Worm (Caenorhabditis elegans) whole organism, L1 larva: ENCODE data around the gene dop-6.

ENCODE experiments used
- C04F5.9 ChIP-seq: sonication (generic microtip); optimal IDR thresholded peaks from 2 replicates; lab custom pipeline; 2016; ENCODE audit warnings: missing genetic modification characterization, missing compliant biosample characterization
- Y116A8C.19 ChIP-seq: sonication (generic microtip); optimal IDR thresholded peaks from 2 replicates; lab custom pipeline; 2016; ENCODE audit warnings: missing compliant biosample characterization, missing genetic modification characterization, borderline replicate concordance
- aly-2 ChIP-seq: fragments of 150-350 bp; optimal IDR thresholded peaks from 2 replicates; lab custom pipeline; 2014; ENCODE audit warnings: missing biosample characterization, missing genetic modification characterization
- blmp-1 ChIP-seq: fragments of 150-350 bp; optimal IDR thresholded peaks from 2 replicates; lab custom pipeline; 2014; ENCODE audit warnings: missing biosample characterization, missing genetic modification characterization
- ceh-8 ChIP-seq: fragments of 200-800 bp; sonication (Bioruptor generic); optimal IDR thresholded peaks from 2 replicates; lab custom pipeline; 2018; ENCODE audit warnings: mild to moderate bottlenecking, missing genetic modification characterization, moderate library complexity, missing compliant biosample characterization
- ceh-82 ChIP-seq, 3 experiments: fragments of 150-350 bp in 1 of 3; sonication (generic microtip) in 2 of 3; optimal IDR thresholded peaks; 2 replicates each; lab custom pipeline; 2014 to 2017; ENCODE audit warnings: missing biosample characterization in 3 of 3, missing genetic modification characterization in 3 of 3
- ceh-90 ChIP-seq: sonication (generic microtip); optimal IDR thresholded peaks from 2 replicates; lab custom pipeline; 2016; ENCODE audit warnings: missing genetic modification characterization, missing compliant biosample characterization
- dpl-1 ChIP-seq, 3 experiments: fragments of 150-350 bp in 2 of 3; sonication (generic microtip) in 1 of 3; optimal IDR thresholded peaks; 2 replicates each; lab custom pipeline; 2014 to 2017; ENCODE audit warnings: missing biosample characterization in 3 of 3, missing genetic modification characterization in 3 of 3, missing genetic modification reagents in 3 of 3
- dsc-1 ChIP-seq: sonication (generic microtip); optimal IDR thresholded peaks from 2 replicates; lab custom pipeline; 2016; ENCODE audit warnings: mild to moderate bottlenecking, missing genetic modification characterization, missing compliant biosample characterization
- efl-1 ChIP-seq, 4 experiments: fragments of 150-350 bp; optimal IDR thresholded peaks in 3 of 4; peaks in 1 of 4; 1 replicate in 1 of 4; 2 replicates in 3 of 4; lab custom pipeline; 2014; ENCODE audit warnings: missing biosample characterization in 2 of 4, missing genetic modification characterization in 2 of 4, missing genetic modification reagents in 2 of 4
- egl-13 ChIP-seq: sonication (generic microtip); optimal IDR thresholded peaks from 2 replicates; lab custom pipeline; 2016; ENCODE audit warnings: missing genotype, missing genetic modification reagents, missing genetic modification characterization, missing compliant biosample characterization
- elt-3 ChIP-seq, 6 experiments: fragments of 150-350 bp in 1 of 6; sonication (generic microtip); optimal IDR thresholded peaks; 2 replicates each; lab custom pipeline; 2017 to 2018; ENCODE audit warnings: missing biosample characterization in 6 of 6, missing genetic modification characterization in 6 of 6, inconsistent platforms in 1 of 6
- fkh-10 ChIP-seq: sonication (generic microtip); optimal IDR thresholded peaks from 2 replicates; lab custom pipeline; 2017; ENCODE audit warnings: missing biosample characterization, missing genetic modification reagents, missing genetic modification characterization
- fkh-4 ChIP-seq: sonication (generic microtip); optimal IDR thresholded peaks from 2 replicates; lab custom pipeline; 2016; ENCODE audit warnings: missing compliant biosample characterization, missing genetic modification characterization, borderline replicate concordance
- grh-1 ChIP-seq: fragments of 200-800 bp; sonication (Bioruptor generic); IDR thresholded peaks from 2 replicates; pipeline ENCODE4 v1.3.6; 2022; ENCODE audit warnings: missing genetic modification reagents, missing genetic modification characterization, missing compliant biosample characterization
- hlh-17 ChIP-seq: fragments of 200-800 bp; sonication (Bioruptor generic); optimal IDR thresholded peaks from 2 replicates; lab custom pipeline; 2018; ENCODE audit warnings: missing genetic modification characterization, mild to moderate bottlenecking, missing compliant biosample characterization, moderate library complexity, borderline replicate concordance
- hpl-2 ChIP-seq: fragments of 150-350 bp; optimal IDR thresholded peaks from 2 replicates; lab custom pipeline; 2014; ENCODE audit warnings: missing biosample characterization, missing genetic modification reagents, missing genetic modification characterization
- irx-1 ChIP-seq: sonication (generic microtip); optimal IDR thresholded peaks from 2 replicates; lab custom pipeline; 2016; ENCODE audit warnings: missing genetic modification characterization, missing compliant biosample characterization
- jun-1 ChIP-seq: fragments of 150-350 bp; optimal IDR thresholded peaks from 2 replicates; lab custom pipeline; 2014; ENCODE audit warnings: missing biosample characterization, missing genetic modification reagents, missing genetic modification characterization
- lin-13 ChIP-seq: fragments of 150-350 bp; optimal IDR thresholded peaks from 2 replicates; lab custom pipeline; 2014; ENCODE audit warnings: missing biosample characterization, missing genetic modification reagents, missing genetic modification characterization
- lin-14 ChIP-seq: fragments of 200-800 bp; sonication (Bioruptor generic); optimal IDR thresholded peaks from 2 replicates; lab custom pipeline; 2018; ENCODE audit warnings: mild to moderate bottlenecking, missing genetic modification characterization, moderate library complexity, missing compliant biosample characterization
- lin-15B ChIP-seq: fragments of 150-350 bp; sonication (generic microtip); optimal IDR thresholded peaks from 3 replicates; lab custom pipeline; 2014; ENCODE audit warnings: missing biosample characterization, missing genetic modification characterization
- lin-35 ChIP-seq, 2 experiments: fragments of 150-350 bp; optimal IDR thresholded peaks; 2 replicates each; lab custom pipeline; 2014; ENCODE audit warnings: missing biosample characterization in 2 of 2, missing genetic modification characterization in 2 of 2, missing genetic modification reagents in 2 of 2
- lin-39 ChIP-seq: fragments of 150-350 bp; optimal IDR thresholded peaks from 2 replicates; lab custom pipeline; 2014; ENCODE audit warnings: missing biosample characterization, missing genetic modification reagents, missing genetic modification characterization
- mep-1 ChIP-seq: fragments of 150-350 bp; optimal IDR thresholded peaks from 2 replicates; lab custom pipeline; 2014; ENCODE audit warnings: missing biosample characterization, missing genetic modification characterization
- nhr-11 ChIP-seq: fragments of 150-350 bp; optimal IDR thresholded peaks from 2 replicates; lab custom pipeline; 2014; ENCODE audit warnings: missing biosample characterization, missing genetic modification characterization
- nhr-19 ChIP-seq: fragments of 200-800 bp; sonication (Bioruptor generic); conservative IDR thresholded peaks from 2 replicates; pipeline ENCODE4 v1.3.6; 2022; ENCODE audit warnings: missing genetic modification characterization, missing compliant biosample characterization
- nhr-20 ChIP-seq: sonication (generic microtip); optimal IDR thresholded peaks from 2 replicates; lab custom pipeline; 2016; ENCODE audit warnings: mild to moderate bottlenecking, missing genetic modification characterization, missing compliant biosample characterization
- nhr-237 ChIP-seq: fragments of 150-350 bp; optimal IDR thresholded peaks from 2 replicates; lab custom pipeline; 2014; ENCODE audit warnings: missing biosample characterization, missing genetic modification characterization
- nhr-28 ChIP-seq: fragments of 150-350 bp; optimal IDR thresholded peaks from 2 replicates; lab custom pipeline; 2014; ENCODE audit warnings: missing biosample characterization, missing genetic modification characterization
- nhr-47 ChIP-seq: sonication (generic microtip); optimal IDR thresholded peaks from 2 replicates; lab custom pipeline; 2016; ENCODE audit warnings: mild to moderate bottlenecking, missing genetic modification characterization, moderate library complexity, missing compliant biosample characterization
- nhr-71 ChIP-seq: sonication (generic microtip); optimal IDR thresholded peaks from 2 replicates; lab custom pipeline; 2016; ENCODE audit warnings: mild to moderate bottlenecking, missing genetic modification characterization, moderate library complexity, missing compliant biosample characterization
- nhr-76 ChIP-seq: sonication (generic microtip); optimal IDR thresholded peaks from 2 replicates; lab custom pipeline; 2017; ENCODE audit warnings: missing biosample characterization, missing genetic modification characterization
- nhr-85 ChIP-seq: sonication (generic microtip); peaks from one replicate; lab custom pipeline; 2016; ENCODE audit warnings: missing genetic modification characterization, inconsistent platforms, missing compliant biosample characterization
- nhr-90 ChIP-seq: sonication (generic microtip); optimal IDR thresholded peaks from 2 replicates; lab custom pipeline; 2016; ENCODE audit warnings: mild to moderate bottlenecking, missing genetic modification characterization, missing compliant biosample characterization; ENCODE audit not compliant: poor library complexity
- pag-3 ChIP-seq: sonication (generic microtip); optimal IDR thresholded peaks from 2 replicates; lab custom pipeline; 2017; ENCODE audit warnings: missing genetic modification characterization, mild to moderate bottlenecking, missing compliant biosample characterization, antibody characterized with exemption, borderline replicate concordance; ENCODE audit not compliant: insufficient read depth
- pqm-1 ChIP-seq: sonication (generic microtip); optimal IDR thresholded peaks from 3 replicates; lab custom pipeline; 2017; ENCODE audit warnings: missing biosample characterization, missing genetic modification characterization
- rnt-1 ChIP-seq: sonication (generic microtip); optimal IDR thresholded peaks from 2 replicates; lab custom pipeline; 2016; ENCODE audit warnings: mild to moderate bottlenecking, missing genetic modification characterization, moderate library complexity, missing compliant biosample characterization
- skn-1 ChIP-seq: fragments of 150-350 bp; optimal IDR thresholded peaks from 2 replicates; lab custom pipeline; 2014; ENCODE audit warnings: missing biosample characterization, missing genetic modification characterization
- snu-23 ChIP-seq: sonication (generic microtip); optimal IDR thresholded peaks from 2 replicates; lab custom pipeline; 2016; ENCODE audit warnings: missing genetic modification characterization, missing compliant biosample characterization
- sup-37 ChIP-seq: fragments of 200-800 bp; sonication (Bioruptor generic); optimal IDR thresholded peaks from 2 replicates; lab custom pipeline; 2018; ENCODE audit warnings: mild to moderate bottlenecking, missing genetic modification characterization, missing compliant biosample characterization
- unc-130 ChIP-seq: fragments of 150-350 bp; optimal IDR thresholded peaks from 2 replicates; lab custom pipeline; 2017; ENCODE audit warnings: missing biosample characterization, missing genetic modification characterization, inconsistent platforms
- unc-86 ChIP-seq: sonication (generic microtip); optimal IDR thresholded peaks from 2 replicates; lab custom pipeline; 2016; ENCODE audit warnings: missing genetic modification characterization, missing compliant biosample characterization
- xbp-1 ChIP-seq: sonication (generic microtip); optimal IDR thresholded peaks from 2 replicates; lab custom pipeline; 2016; ENCODE audit warnings: missing genetic modification characterization, missing compliant biosample characterization
- zip-4 ChIP-seq: fragments of 200-800 bp; sonication (Bioruptor generic); optimal IDR thresholded peaks from 2 replicates; lab custom pipeline; 2018; ENCODE audit warnings: mild to moderate bottlenecking, missing genetic modification characterization, moderate library complexity, missing compliant biosample characterization
- ztf-11 ChIP-seq, 2 experiments: sonication (generic microtip); optimal IDR thresholded peaks; 2 replicates each; lab custom pipeline; 2016 to 2017; ENCODE audit warnings: missing genetic modification characterization in 2 of 2, missing biosample characterization in 1 of 2, missing compliant biosample characterization in 1 of 2

dop-6 gene

ce11 chrX:4294957-4295356 lies 25.7 kb upstream of the dop-6 start:
- TF ChIP-seq unc-130 (tag; lab: Kevin White, UChicago) (no peak), nhr-76 (tag; lab: Kevin White, UChicago) (no peak), nhr-71 (tag; lab: Kevin White, UChicago) (peak; percentile 33), nhr-237 (tag; lab: Kevin White, UChicago) (no peak), nhr-20 (peak; percentile 26), unc-86 (tag; lab: Kevin White, UChicago) (no peak), rnt-1 (peak; percentile 44), nhr-90 (peak; percentile 2), lin-14 (peak; percentile 59), mep-1 (no peak), nhr-19 (GFP tag; lab: Robert Waterston, UW) (peak; percentile 48), pag-3 (no peak), hlh-17 (GFP tag; lab: Kevin White, UChicago) (no peak), blmp-1 (tag; lab: Kevin White, UChicago) (no peak), snu-23 (GFP tag; lab: Kevin White, UChicago) (peak; percentile 38)

- TF ChIP-seq fkh-4 (tag; lab: Kevin White, UChicago): peak; percentile 86
- TF ChIP-seq jun-1 (tag; lab: Kevin White, UChicago): no peak
- TF ChIP-seq ceh-8 (GFP tag; lab: Kevin White, UChicago): no peak
- no peak for TF ChIP-seq lin-15B (tag; lab: Kevin White, UChicago)
- peak; percentile 96 for TF ChIP-seq dsc-1 (tag; lab: Kevin White, UChicago)
- no peak for TF ChIP-seq Y116A8C.19 (tag; lab: Kevin White, UChicago)
- TF ChIP-seq zip-4 (GFP tag; lab: Kevin White, UChicago): no peak
- no peak for TF ChIP-seq egl-13 (tag; lab: Kevin White, UChicago)
- no peak for TF ChIP-seq C04F5.9 (tag; lab: Kevin White, UChicago)
- no peak for TF ChIP-seq grh-1 (GFP tag; lab: Robert Waterston, UW)
- TF ChIP-seq lin-14: no peak
- TF ChIP-seq ceh-82 (tag; optimal IDR thresholded peaks at IDR 0.05; lab: Kevin White, UChicago): no peak
These were observed 24.7 kb upstream of the dop-6 start for ce11 chrX:4295917-4296316.

DNA sequence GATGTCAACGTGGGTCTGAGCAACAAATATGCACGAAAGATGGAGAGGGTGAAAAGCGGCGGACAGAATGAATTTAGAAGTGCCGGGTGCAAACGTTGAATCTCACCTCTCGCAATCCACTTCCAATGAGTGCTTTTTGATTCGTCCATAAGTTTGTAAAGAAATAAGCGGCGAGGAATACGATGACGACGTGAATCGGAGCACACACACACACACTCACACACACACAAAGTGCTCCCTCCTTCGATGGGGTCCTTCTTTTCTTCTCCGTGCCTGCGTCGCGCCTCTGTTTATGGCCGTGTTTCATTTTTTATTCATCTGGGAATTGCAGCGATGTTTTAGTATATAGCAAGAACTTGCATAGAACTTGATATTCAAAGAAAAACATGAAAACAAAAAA lies 23.2 kb upstream of the dop-6 start, which contains the start of gene paf-2:
paf-2 (minus strand) TSS at position 290 of the 400 bp plus-strand sequence.
- TF ChIP-seq efl-1 (optimal IDR thresholded peaks at IDR 0.05; lab: Kevin White, UChicago) (no peak), efl-1 (GFP tag; optimal IDR thresholded peaks at IDR 0.05 in 1 of 2; lab: Kevin White, UChicago) (peak in 1 of 2 experiments; percentile 78), pqm-1 (no peak), lin-39 (no peak), lin-13 (GFP tag; lab: Kevin White, UChicago) (no peak), ceh-82 (tag; optimal IDR thresholded peaks at IDR 0.05; lab: Kevin White, UChicago) (peak in 1 of 3 experiments; percentile 19), xbp-1 (tag; lab: Kevin White, UChicago) (no peak), lin-14 (peak; percentile 59), lin-35 (GFP tag; optimal IDR thresholded peaks at IDR 0.05; lab: Kevin White, UChicago) (no peak), aly-2 (tag; lab: Kevin White, UChicago) (peak; percentile 17), fkh-10 (GFP tag; lab: Kevin White, UChicago) (peak; percentile 66)

- TF ChIP-seq skn-1 (tag; lab: Kevin White, UChicago) (no peak), nhr-237 (tag; lab: Kevin White, UChicago) (no peak), xbp-1 (tag; lab: Kevin White, UChicago) (no peak), snu-23 (GFP tag; lab: Kevin White, UChicago) (no peak), sup-37 (no peak), ceh-90 (tag; lab: Kevin White, UChicago) (no peak), elt-3 (tag; optimal IDR thresholded peaks at IDR 0.05; lab: Kevin White, UChicago) (no peak), irx-1 (tag; lab: Kevin White, UChicago) (no peak), nhr-47 (tag; lab: Kevin White, UChicago) (no peak), nhr-11 (tag; lab: Kevin White, UChicago) (no peak), ztf-11 (tag; optimal IDR thresholded peaks at IDR 0.05; lab: Kevin White, UChicago) (no peak), nhr-85 (tag; lab: Kevin White, UChicago) (no peak), nhr-28 (tag; lab: Kevin White, UChicago) (no peak), dpl-1 (GFP tag; optimal IDR thresholded peaks at IDR 0.05; lab: Kevin White, UChicago) (no peak), lin-39 (no peak), hpl-2 (GFP tag; lab: Kevin White, UChicago) (no peak)
These were observed 17.5 kb upstream of the dop-6 start for ce11 chrX:4303200-4303599.
